Fruit fly (Drosophila melanogaster) S2 (cell line): ENCODE results near the gene CG13992.

Experiments
- CG8478 ChIP-seq: fragments of >200 bp; optimal IDR thresholded peaks from 2 replicates; lab custom pipeline; 2018
- CTCF ChIP-seq, 2 experiments: fragments of >200 bp; optimal IDR thresholded peaks; 2 replicates each; lab custom pipeline; 2018

dm6 chr2L:6000065-6000464 lies 32.5 kb upstream of the CG13992 start, which contains the start of gene Tsp26A:
- no peak for TF ChIP-seq CG8478 (lab: Kevin White, UChicago)
- no peak for TF ChIP-seq CTCF (optimal IDR thresholded peaks at IDR 0.05; lab: Kevin White, UChicago)
